Worm (Caenorhabditis elegans) whole organism, L3 larva: Measurements from ENCODE around the gene F19H8.2.

ENCODE experiments used
- R02D3.7 ChIP-seq: fragments of 150-350 bp; optimal IDR thresholded peaks from 2 replicates; lab custom pipeline; 2014; ENCODE audit warnings: missing biosample characterization, missing genetic modification characterization
- ceh-28 ChIP-seq: fragments of 150-350 bp; optimal IDR thresholded peaks from 2 replicates; lab custom pipeline; 2014; ENCODE audit warnings: missing biosample characterization, missing genetic modification reagents, missing genetic modification characterization
- nhr-11 ChIP-seq: fragments of 150-350 bp; optimal IDR thresholded peaks from 2 replicates; lab custom pipeline; 2014; ENCODE audit warnings: missing biosample characterization, missing genetic modification characterization
- nhr-77 ChIP-seq: fragments of 150-350 bp; optimal IDR thresholded peaks from 2 replicates; lab custom pipeline; 2014; ENCODE audit warnings: missing biosample characterization, missing genetic modification characterization
- pha-4 ChIP-seq: fragments of 150-350 bp; optimal IDR thresholded peaks from 2 replicates; lab custom pipeline; 2014; ENCODE audit warnings: missing biosample characterization, missing genetic modification reagents, missing genetic modification characterization

ce11 chrII:14643983-14644382 is 38.3 kb upstream of the F19H8.2 start, which contains the start of gene atgp-2:
- TF ChIP-seq nhr-11 (tag; lab: Kevin White, UChicago) (no peak), R02D3.7 (tag; lab: Kevin White, UChicago) (no peak), ceh-28 (tag; lab: Kevin White, UChicago) (no peak), pha-4 (no peak), nhr-77 (tag; lab: Kevin White, UChicago) (no peak)
